Worm (Caenorhabditis elegans) whole organism, L4/young adult: ENCODE data around the gene glb-21.

Experiments used
- W03F9.2 ChIP-seq: fragments of 150-350 bp; optimal IDR thresholded peaks from 2 replicates; lab custom pipeline; 2014; ENCODE audit warnings: missing biosample characterization, missing genetic modification characterization
- him-1 ChIP-seq: sonication (generic microtip); optimal IDR thresholded peaks from 2 replicates; lab custom pipeline; 2016; ENCODE audit warnings: missing genotype, missing genetic modification reagents, missing genetic modification characterization, missing compliant biosample characterization

DNA sequence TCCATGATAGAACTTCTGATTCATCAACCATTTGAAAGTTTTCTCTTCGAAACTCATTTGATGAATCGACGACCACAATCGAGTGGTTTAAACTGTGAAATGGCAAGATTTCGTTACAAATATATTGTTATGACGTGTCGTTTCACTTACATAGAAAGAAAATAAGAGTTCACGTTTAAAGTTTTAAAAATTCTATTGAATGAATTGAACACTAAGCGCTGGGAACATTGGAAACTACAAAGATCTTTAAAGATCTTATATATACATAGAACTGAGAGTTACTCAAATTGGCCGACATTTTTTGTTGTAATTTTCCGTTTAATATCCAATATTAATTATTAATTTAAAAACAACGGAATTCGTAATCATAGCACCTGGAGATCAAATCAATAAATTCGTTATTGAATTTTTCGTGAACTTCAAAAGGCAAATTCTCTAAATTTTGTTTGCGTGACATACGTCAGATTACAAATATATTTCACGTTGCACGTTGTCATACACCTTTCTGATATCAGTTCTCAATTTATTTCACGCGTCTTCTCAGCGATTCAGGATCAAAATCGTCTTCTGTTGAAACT, 46.1 kb upstream of the glb-21 start, which contains the start of the genes T25B9.4 and T25B9.6:
- TF ChIP-seq him-1 (no peak), W03F9.2 (tag; lab: Kevin White, UChicago) (no peak)
